Fruit fly (Drosophila melanogaster): ENCODE measurements around the gene Apoltp.

dm6 chr2L:9698923-9699493 lies 65.0 kb downstream of the Apoltp start, which contains the start of gene Pka-C1:
- TF ChIP-seq ttk (optimal IDR thresholded peaks at IDR 0.05) (no peak), Myc (optimal IDR thresholded peaks at IDR 0.05) (no peak), h (optimal IDR thresholded peaks at IDR 0.05) (no peak), psq (optimal IDR thresholded peaks at IDR 0.05) (no peak)

Measured in Kc167 (cell line).